Fruit fly (Drosophila melanogaster) whole organism, adult: ENCODE data around the gene CG12590.

Experiments
- CG12768 ChIP-seq: fragments of 200-800 bp; sonication (Bioruptor generic); optimal IDR thresholded peaks from 2 replicates; lab custom pipeline; 2017; ENCODE audit warnings: missing biosample characterization, missing genetic modification characterization, mild to moderate bottlenecking, moderate library complexity, missing genetic modification reagents
- CG5204 ChIP-seq: fragments of 200-800 bp; sonication (Bioruptor generic); optimal IDR thresholded peaks from 2 replicates; lab custom pipeline; 2016; ENCODE audit warnings: missing biosample characterization, missing genetic modification characterization
- Hr96 ChIP-seq: fragments of 200-800 bp; sonication (Bioruptor generic); optimal IDR thresholded peaks from 2 replicates; lab custom pipeline; 2016; ENCODE audit warnings: missing biosample characterization, missing genetic modification characterization
- Mnt ChIP-seq: fragments of 200-800 bp; sonication (Bioruptor generic); optimal IDR thresholded peaks from 2 replicates; lab custom pipeline; 2016; ENCODE audit warnings: missing biosample characterization, mild to moderate bottlenecking, missing genetic modification characterization
- bab1 ChIP-seq: fragments of 200-800 bp; sonication (Bioruptor generic); optimal IDR thresholded peaks from 3 replicates; lab custom pipeline; 2019; ENCODE audit warnings: missing biosample characterization, mild to moderate bottlenecking, missing genetic modification characterization, moderate library complexity
- cnc ChIP-seq, 2 experiments: fragments of >200 bp; optimal IDR thresholded peaks; 2 replicates each; lab custom pipeline; 2017
- kay ChIP-seq: fragments of 200-800 bp; sonication (Bioruptor generic); peaks from one replicate; lab custom pipeline; 2016; ENCODE audit warnings: missing biosample characterization, missing genetic modification characterization, borderline replicate concordance
- ovo ChIP-seq: fragments of 200-800 bp; sonication (Bioruptor generic); optimal IDR thresholded peaks from 2 replicates; lab custom pipeline; 2016; ENCODE audit warnings: missing biosample characterization, missing genetic modification characterization
- pad ChIP-seq: fragments of 200-800 bp; sonication (Bioruptor generic); optimal IDR thresholded peaks from 3 replicates; lab custom pipeline; 2017; ENCODE audit warnings: missing biosample characterization, missing genetic modification characterization, mild to moderate bottlenecking, moderate library complexity, missing genetic modification reagents
- tj ChIP-seq: fragments of 200-800 bp; sonication (Bioruptor generic); optimal IDR thresholded peaks from 3 replicates; lab custom pipeline; 2017; ENCODE audit warnings: missing biosample characterization, mild to moderate bottlenecking, missing genetic modification characterization, moderate library complexity

DNA sequence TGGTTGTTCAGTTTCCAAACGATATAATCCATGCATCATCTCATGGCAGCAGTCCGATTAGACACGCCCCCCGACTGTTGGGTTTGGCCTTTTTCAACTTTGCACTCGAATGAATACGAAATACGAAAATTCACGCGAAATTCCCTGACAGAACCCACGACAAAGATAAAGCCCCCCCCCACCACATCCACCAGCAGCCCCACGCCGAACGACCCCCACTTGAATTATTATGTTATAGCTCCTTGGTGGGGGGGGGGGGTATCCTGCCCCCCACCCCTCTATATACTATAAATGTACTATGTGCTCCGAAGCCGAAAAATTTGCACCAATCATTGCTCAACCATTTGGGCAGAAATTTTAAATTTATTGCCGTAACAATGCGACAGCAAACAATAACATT is 2.8 kb downstream of the CG12590 start:
- TF ChIP-seq Hr96 (no peak), cnc (optimal IDR thresholded peaks at IDR 0.05; lab: Kevin White, UChicago) (no peak), CG5204 (GFP tag; lab: Kevin White, UChicago) (no peak), Mnt (no peak), kay (GFP tag; lab: Kevin White, UChicago) (no peak), bab1 (GFP tag; lab: Kevin White, UChicago) (no peak), ovo (GFP tag; lab: Kevin White, UChicago) (no peak), tj (GFP tag; lab: Kevin White, UChicago) (no peak), CG12768 (no peak), pad (GFP tag; lab: Kevin White, UChicago) (no peak)
